Fruit fly (Drosophila melanogaster) whole organism, wandering third instar larva: ENCODE data around the gene Ada1-2.

Source experiments
- Abd-B ChIP-seq: fragments of >200 bp; optimal IDR thresholded peaks from 2 replicates; lab custom pipeline; 2017; ENCODE audit warnings: missing biosample characterization, missing genetic modification characterization
- CG32264 ChIP-seq: fragments of 200-800 bp; sonication (Bioruptor generic); optimal IDR thresholded peaks from 2 replicates; lab custom pipeline; 2016; ENCODE audit warnings: missing biosample characterization, missing genetic modification characterization
- CG9705 ChIP-seq: fragments of 200-800 bp; sonication (Bioruptor generic); optimal IDR thresholded peaks from 2 replicates; lab custom pipeline; 2018; ENCODE audit warnings: missing biosample characterization, mild to moderate bottlenecking, missing genetic modification characterization
- CrebA ChIP-seq: fragments of 200-800 bp; sonication (Bioruptor generic); optimal IDR thresholded peaks from 2 replicates; lab custom pipeline; 2016; ENCODE audit warnings: missing biosample characterization, mild to moderate bottlenecking, missing genetic modification characterization, borderline replicate concordance
- Dfd ChIP-seq: fragments of >200 bp; optimal IDR thresholded peaks from 2 replicates; lab custom pipeline; 2017; ENCODE audit warnings: missing biosample characterization, missing genetic modification characterization
- Dif ChIP-seq: fragments of 200-275, 200-300 bp; sonication (Bioruptor generic); optimal IDR thresholded peaks from 2 replicates; lab custom pipeline; 2018; ENCODE audit warnings: missing biosample characterization, missing genetic modification characterization; ENCODE audit not compliant: partially characterized antibody
- GATAd ChIP-seq: sonication (Bioruptor generic); optimal IDR thresholded peaks from 2 replicates; lab custom pipeline; 2016; ENCODE audit warnings: missing biosample characterization, missing genetic modification characterization
- HLH106 ChIP-seq: fragments of 200-800 bp; optimal IDR thresholded peaks from 3 replicates; lab custom pipeline; 2019; ENCODE audit warnings: missing biosample characterization, mild to moderate bottlenecking, missing genetic modification characterization, moderate library complexity
- Hnf4 ChIP-seq: fragments of 200-800 bp; sonication (Bioruptor generic); optimal IDR thresholded peaks from 2 replicates; lab custom pipeline; 2016; ENCODE audit warnings: missing biosample characterization, mild to moderate bottlenecking, missing genetic modification characterization
- Hr78 ChIP-seq: fragments of >200 bp; optimal IDR thresholded peaks from 2 replicates; lab custom pipeline; 2017; ENCODE audit warnings: missing biosample characterization, missing genetic modification characterization
- Hr83 ChIP-seq: fragments of 200-300 bp; sonication (Bioruptor generic); optimal IDR thresholded peaks from 2 replicates; lab custom pipeline; 2016; ENCODE audit warnings: missing biosample characterization, mild to moderate bottlenecking, missing genetic modification characterization, moderate library complexity; ENCODE audit not compliant: poor library complexity, severe bottlenecking
- Jra ChIP-seq: sonication (Bioruptor generic); optimal IDR thresholded peaks from 2 replicates; lab custom pipeline; 2016; ENCODE audit warnings: missing biosample characterization, missing genetic modification characterization
- Mio ChIP-seq: sonication (Bioruptor generic); optimal IDR thresholded peaks from 2 replicates; lab custom pipeline; 2016; ENCODE audit warnings: missing biosample characterization, missing genetic modification characterization
- Myc ChIP-seq: fragments of >200 bp; optimal IDR thresholded peaks from 2 replicates; lab custom pipeline; 2017
- OdsH ChIP-seq: fragments of 200-800 bp; sonication (Bioruptor generic); optimal IDR thresholded peaks from 2 replicates; lab custom pipeline; 2016; ENCODE audit warnings: missing biosample characterization, mild to moderate bottlenecking, missing genetic modification characterization
- Rel ChIP-seq, 2 experiments: fragments of 200-800 bp; sonication (Bioruptor generic) in 1 of 2; optimal IDR thresholded peaks; 2 replicates in 1 of 2; 3 replicates in 1 of 2; lab custom pipeline; 2016 to 2019; ENCODE audit warnings: mild to moderate bottlenecking in 2 of 2, missing biosample characterization in 2 of 2, missing genetic modification characterization in 2 of 2, moderate library complexity in 1 of 2
- Sp1 ChIP-seq: fragments of 200-800 bp; sonication (Bioruptor generic); optimal IDR thresholded peaks from 3 replicates; lab custom pipeline; 2019; ENCODE audit warnings: missing biosample characterization, mild to moderate bottlenecking, missing genetic modification characterization, moderate library complexity
- Vsx2 ChIP-seq: fragments of 200-300, 225-300 bp; sonication (Bioruptor generic); optimal IDR thresholded peaks from 2 replicates; lab custom pipeline; 2018; ENCODE audit warnings: missing biosample characterization, missing genetic modification characterization; ENCODE audit not compliant: partially characterized antibody
- br ChIP-seq: fragments of 200-800 bp; sonication (Bioruptor generic); optimal IDR thresholded peaks from 2 replicates; lab custom pipeline; 2016; ENCODE audit warnings: missing biosample characterization, missing genetic modification characterization
- brk ChIP-seq: fragments of 200-800 bp; sonication (Bioruptor generic); optimal IDR thresholded peaks from 2 replicates; lab custom pipeline; 2016; ENCODE audit warnings: missing biosample characterization, mild to moderate bottlenecking, missing genetic modification characterization
- dl ChIP-seq, 2 experiments: fragments of 175-275, 200-275 bp in 1 of 2; fragments of 200-275 bp in 1 of 2; sonication (Bioruptor generic); optimal IDR thresholded peaks; lab custom pipeline; 2018; ENCODE audit warnings: mild to moderate bottlenecking in 2 of 2, missing biosample characterization in 2 of 2, missing genetic modification characterization in 2 of 2, moderate library complexity in 2 of 2; ENCODE audit not compliant: partially characterized antibody in 2 of 2, insufficient read depth in 1 of 2
- dmrt93B ChIP-seq: fragments of 200-800 bp; sonication (Bioruptor generic); optimal IDR thresholded peaks from 2 replicates; lab custom pipeline; 2018; ENCODE audit warnings: missing biosample characterization, mild to moderate bottlenecking, missing genetic modification characterization
- dsf ChIP-seq: sonication (Bioruptor generic); optimal IDR thresholded peaks from 2 replicates; lab custom pipeline; 2016; ENCODE audit warnings: missing biosample characterization, missing genetic modification characterization, borderline replicate concordance
- ey ChIP-seq: fragments of 200-800 bp; sonication (Bioruptor generic); optimal IDR thresholded peaks from 2 replicates; lab custom pipeline; 2016; ENCODE audit warnings: missing biosample characterization, missing genetic modification characterization
- foxo ChIP-seq, 2 experiments: fragments of 200-800 bp; sonication (Bioruptor generic); optimal IDR thresholded peaks; 2 replicates in 1 of 2; 3 replicates in 1 of 2; lab custom pipeline; 2016 to 2017; ENCODE audit warnings: missing biosample characterization in 2 of 2, missing genetic modification characterization in 2 of 2
- fru ChIP-seq: fragments of 200-800 bp; sonication (Bioruptor generic); optimal IDR thresholded peaks from 3 replicates; lab custom pipeline; 2016; ENCODE audit warnings: missing biosample characterization, mild to moderate bottlenecking, missing genetic modification characterization
- h ChIP-seq: fragments of 200-800 bp; sonication (Bioruptor generic); optimal IDR thresholded peaks from 3 replicates; lab custom pipeline; 2016; ENCODE audit warnings: missing biosample characterization, mild to moderate bottlenecking, missing genetic modification characterization
- jim ChIP-seq: fragments of 175-275, 200-325 bp; sonication (Bioruptor generic); optimal IDR thresholded peaks from 2 replicates; lab custom pipeline; 2016; ENCODE audit warnings: missing biosample characterization, mild to moderate bottlenecking, missing genetic modification characterization
- lola ChIP-seq: fragments of >200 bp; optimal IDR thresholded peaks from 2 replicates; lab custom pipeline; 2017; ENCODE audit warnings: missing biosample characterization, missing genetic modification characterization
- pan ChIP-seq: fragments of >200 bp; optimal IDR thresholded peaks from 2 replicates; lab custom pipeline; 2017
- psq ChIP-seq: fragments of 200-800 bp; sonication (Bioruptor generic); optimal IDR thresholded peaks from 3 replicates; lab custom pipeline; 2017; ENCODE audit warnings: missing biosample characterization, mild to moderate bottlenecking, missing genetic modification characterization, moderate library complexity
- rgr ChIP-seq: fragments of 200-800 bp; sonication (Bioruptor generic); optimal IDR thresholded peaks from 3 replicates; lab custom pipeline; 2016; ENCODE audit warnings: missing biosample characterization, mild to moderate bottlenecking, missing genetic modification characterization
- sage ChIP-seq: fragments of 200-800 bp; sonication (Bioruptor generic); optimal IDR thresholded peaks from 2 replicates; lab custom pipeline; 2016; ENCODE audit warnings: missing biosample characterization, mild to moderate bottlenecking, missing genetic modification characterization
- sv ChIP-seq: fragments of 200-800 bp; sonication (Bioruptor generic); optimal IDR thresholded peaks from 3 replicates; lab custom pipeline; 2016; ENCODE audit warnings: missing biosample characterization, missing genetic modification characterization
- tai ChIP-seq: sonication (Bioruptor generic); optimal IDR thresholded peaks from 2 replicates; lab custom pipeline; 2016; ENCODE audit warnings: missing biosample characterization, missing genetic modification characterization
- usp ChIP-seq: fragments of >200 bp; optimal IDR thresholded peaks from 2 replicates; lab custom pipeline; 2017; ENCODE audit warnings: missing biosample characterization, missing genetic modification characterization
- woc ChIP-seq: sonication (Bioruptor generic); optimal IDR thresholded peaks from 2 replicates; lab custom pipeline; 2016; ENCODE audit warnings: missing biosample characterization, mild to moderate bottlenecking, missing genetic modification characterization

Ada1-2 gene

dm6 chr2L:11970853-11971397, 21.8 kb upstream of the Ada1-2 start:
- TF ChIP-seq pan (lab: Kevin White, UChicago) = no peak
- no peak for TF ChIP-seq sage (GFP tag; lab: Kevin White, UChicago)
- peak; percentile 46 for TF ChIP-seq Sp1
- TF ChIP-seq dmrt93B (GFP tag; lab: Kevin White, UChicago) = no peak
- TF ChIP-seq jim = peak; percentile 59
- no peak for TF ChIP-seq ey (GFP tag; lab: Kevin White, UChicago)
- TF ChIP-seq Dif (GFP tag; lab: Kevin White, UChicago) = peak; percentile 84
- TF ChIP-seq CG32264 (GFP tag; lab: Kevin White, UChicago) = peak; percentile 24
- peak; percentile 24 for TF ChIP-seq HLH106 (tag; lab: Kevin White, UChicago)
- TF ChIP-seq Myc (lab: Kevin White, UChicago) = no peak
- no peak for TF ChIP-seq Rel (GFP tag; optimal IDR thresholded peaks at IDR 0.05; lab: Kevin White, UChicago)
- TF ChIP-seq Rel (tag; optimal IDR thresholded peaks at IDR 0.05; lab: Kevin White, UChicago) = peak; percentile 69
- TF ChIP-seq usp = no peak
- TF ChIP-seq psq (GFP tag; lab: Kevin White, UChicago) = peak; percentile 7
- TF ChIP-seq rgr (GFP tag; lab: Kevin White, UChicago) = peak; percentile 50
- TF ChIP-seq Vsx2 (GFP tag; lab: Kevin White, UChicago) = peak; percentile 81
- TF ChIP-seq brk = no peak
- no peak for TF ChIP-seq lola (GFP tag; lab: Kevin White, UChicago)
- TF ChIP-seq dsf (GFP tag; lab: Kevin White, UChicago) = no peak
- TF ChIP-seq tai (GFP tag; lab: Kevin White, UChicago) = no peak
- peak; percentile 20 for TF ChIP-seq OdsH
- TF ChIP-seq fru (GFP tag; lab: Kevin White, UChicago) = peak; percentile 51
- peak; percentile 56 to 82 for TF ChIP-seq dl (GFP tag; optimal IDR thresholded peaks at IDR 0.05; lab: Kevin White, UChicago; ENCODE audit: insufficient read depth in 1 of 2, partially characterized antibody in 2 of 2)
- peak; percentile 44 for TF ChIP-seq br (GFP tag; lab: Kevin White, UChicago)
- peak; percentile 46 for TF ChIP-seq Jra
- TF ChIP-seq Abd-B (GFP tag; lab: Kevin White, UChicago) = no peak
- no peak for TF ChIP-seq CrebA (GFP tag; lab: Kevin White, UChicago)
- no peak for TF ChIP-seq Hr78
- no peak for TF ChIP-seq Dfd (GFP tag; lab: Kevin White, UChicago)
- TF ChIP-seq foxo (GFP tag; optimal IDR thresholded peaks at IDR 0.05; lab: Kevin White, UChicago) = peak in 1 of 2 experiments; percentile 34
- no peak for TF ChIP-seq woc (GFP tag; lab: Kevin White, UChicago)
- TF ChIP-seq Hr83 (GFP tag; lab: Kevin White, UChicago) = peak; percentile 83
- peak; percentile 75 for TF ChIP-seq h (GFP tag; lab: Kevin White, UChicago)
- no peak for TF ChIP-seq Hnf4 (GFP tag; lab: Kevin White, UChicago)

- TF ChIP-seq CG9705 (no peak), Jra (no peak), foxo (GFP tag; optimal IDR thresholded peaks at IDR 0.05; lab: Kevin White, UChicago) (no peak), usp (no peak), CG32264 (GFP tag; lab: Kevin White, UChicago) (no peak), Mio (no peak), dsf (GFP tag; lab: Kevin White, UChicago) (no peak), Hr83 (GFP tag; lab: Kevin White, UChicago) (no peak), Dif (GFP tag; lab: Kevin White, UChicago) (no peak), woc (GFP tag; lab: Kevin White, UChicago) (no peak)
Measured at dm6 chr2L:11973145-11973738, 19.5 kb upstream of the Ada1-2 start.

dm6 chr2L:11976955-11977354, 15.7 kb upstream of the Ada1-2 start:
- TF ChIP-seq woc (GFP tag; lab: Kevin White, UChicago) (no peak), pan (lab: Kevin White, UChicago) (no peak), lola (GFP tag; lab: Kevin White, UChicago) (no peak), Sp1 (no peak), Hr83 (GFP tag; lab: Kevin White, UChicago) (no peak), CrebA (GFP tag; lab: Kevin White, UChicago) (no peak), sage (GFP tag; lab: Kevin White, UChicago) (no peak), HLH106 (tag; lab: Kevin White, UChicago) (no peak), Abd-B (GFP tag; lab: Kevin White, UChicago) (no peak), Mio (no peak), Vsx2 (GFP tag; lab: Kevin White, UChicago) (no peak), sv (GFP tag; lab: Kevin White, UChicago) (no peak), GATAd (GFP tag; lab: Kevin White, UChicago) (no peak), dmrt93B (GFP tag; lab: Kevin White, UChicago) (no peak), Dif (GFP tag; lab: Kevin White, UChicago) (no peak), rgr (GFP tag; lab: Kevin White, UChicago) (no peak), Dfd (GFP tag; lab: Kevin White, UChicago) (no peak)
- TF ChIP-seq, all 38 proteins: peak for 0
